Fruit fly (Drosophila melanogaster) whole organism, embryonic: ENCODE results near the gene Sfp38D.

Experiments
- Ada2b ChIP-seq: fragments of 200-800 bp; sonication (Bioruptor generic); IDR thresholded peaks from 2 replicates; pipeline ENCODE4 v1.3.6; 2022; ENCODE audit warnings: missing biosample characterization, missing genetic modification characterization
- C15 ChIP-seq: fragments of 200-800 bp; sonication (Bioruptor generic); IDR thresholded peaks from 3 replicates; pipeline ENCODE4 v1.3.6; 2022; ENCODE audit warnings: missing biosample characterization, missing genetic modification characterization
- CG14667 ChIP-seq: fragments of 200-800 bp; sonication (Bioruptor generic); IDR thresholded peaks from 2 replicates; pipeline ENCODE4 v1.3.6; 2022; ENCODE audit warnings: missing biosample characterization, missing genetic modification characterization
- CG15269 ChIP-seq: fragments of 200-800 bp; sonication (Bioruptor generic); optimal IDR thresholded peaks from 2 replicates; lab custom pipeline; 2018; ENCODE audit warnings: missing biosample characterization, mild to moderate bottlenecking, missing genetic modification characterization, moderate library complexity
- CG16813 ChIP-seq: fragments of 200-800 bp; sonication (Bioruptor generic); IDR thresholded peaks from 3 replicates; pipeline ENCODE4 v1.3.6; 2022; ENCODE audit warnings: missing biosample characterization, missing genetic modification characterization; ENCODE audit not compliant: partially characterized antibody
- CG17186 ChIP-seq: fragments of 200-800 bp; sonication (Bioruptor generic); optimal IDR thresholded peaks from 3 replicates; lab custom pipeline; 2017; ENCODE audit warnings: missing biosample characterization, missing genetic modification reagents, missing genetic modification characterization
- CG17361 ChIP-seq: fragments of 200-800 bp; sonication (Bioruptor generic); IDR thresholded peaks from 3 replicates; pipeline ENCODE4 v1.3.6; 2022; ENCODE audit warnings: missing biosample characterization, missing genetic modification characterization
- CG17612 ChIP-seq: fragments of 200-800 bp; sonication (Bioruptor generic); IDR thresholded peaks from 2 replicates; pipeline ENCODE4 v1.3.6; 2022; ENCODE audit warnings: missing biosample characterization, missing genetic modification characterization
- CG2116 ChIP-seq: fragments of 200-800 bp; sonication (Bioruptor generic); optimal IDR thresholded peaks from 3 replicates; lab custom pipeline; 2018; ENCODE audit warnings: missing biosample characterization, mild to moderate bottlenecking, missing genetic modification characterization
- CG33557 ChIP-seq: fragments of 200-800 bp; sonication (Bioruptor generic); optimal IDR thresholded peaks from 2 replicates; lab custom pipeline; 2019; ENCODE audit warnings: missing biosample characterization, mild to moderate bottlenecking, missing genetic modification characterization, moderate library complexity
- CG34224 ChIP-seq: fragments of 200-800 bp; sonication (Bioruptor generic); IDR thresholded peaks from 3 replicates; pipeline ENCODE4 v1.3.6; 2022; ENCODE audit warnings: missing biosample characterization, missing genetic modification characterization; ENCODE audit not compliant: partially characterized antibody
- CG3847 ChIP-seq: fragments of 200-800 bp; sonication (Bioruptor generic); IDR thresholded peaks from 2 replicates; pipeline ENCODE4 v1.3.6; 2022; ENCODE audit warnings: missing biosample characterization, missing genetic modification characterization
- CG6683 ChIP-seq: fragments of 200-800 bp; sonication (Bioruptor generic); optimal IDR thresholded peaks from 2 replicates; lab custom pipeline; 2017; ENCODE audit warnings: missing biosample characterization, mild to moderate bottlenecking, missing genetic modification characterization, missing genetic modification reagents
- CG6765 ChIP-seq: fragments of 200-800 bp; sonication (Bioruptor generic); optimal IDR thresholded peaks from 3 replicates; lab custom pipeline; 2017; ENCODE audit warnings: missing biosample characterization, mild to moderate bottlenecking, missing genetic modification characterization
- CG7357 ChIP-seq: fragments of 200-800 bp; sonication (Bioruptor generic); IDR thresholded peaks from 3 replicates; pipeline ENCODE4 v1.3.6; 2022; ENCODE audit warnings: missing biosample characterization, missing genetic modification characterization
- CG8281 ChIP-seq: fragments of 200-800 bp; sonication (Bioruptor generic); optimal IDR thresholded peaks from 2 replicates; lab custom pipeline; 2018; ENCODE audit warnings: missing biosample characterization, mild to moderate bottlenecking, missing genetic modification characterization, moderate library complexity
- CG9797 ChIP-seq: fragments of 200-800 bp; sonication (Bioruptor generic); optimal IDR thresholded peaks from 3 replicates; lab custom pipeline; 2018; ENCODE audit warnings: missing biosample characterization, mild to moderate bottlenecking, missing genetic modification characterization
- CHES-1-like ChIP-seq: fragments of 200-800 bp; sonication (Bioruptor generic); optimal IDR thresholded peaks from 2 replicates; lab custom pipeline; 2016; ENCODE audit warnings: missing biosample characterization, missing genetic modification characterization
- CTCF ChIP-seq: fragments of 200-800 bp; sonication (Bioruptor generic); optimal IDR thresholded peaks from 2 replicates; lab custom pipeline; 2017; ENCODE audit warnings: missing biosample characterization, mild to moderate bottlenecking, missing genetic modification characterization, moderate library complexity
- CoRest ChIP-seq: fragments of 200-800 bp; sonication (Bioruptor generic); optimal IDR thresholded peaks from 3 replicates; lab custom pipeline; 2018; ENCODE audit warnings: missing biosample characterization, mild to moderate bottlenecking, missing genetic modification characterization, moderate library complexity
- Gug ChIP-seq: fragments of 200-800 bp; sonication (Bioruptor generic); IDR thresholded peaks from 4 replicates; pipeline ENCODE4 v1.3.6; 2022; ENCODE audit warnings: missing biosample characterization, missing genetic modification characterization
- HHEX ChIP-seq: fragments of 200-800 bp; sonication (Bioruptor generic); optimal IDR thresholded peaks from 3 replicates; lab custom pipeline; 2017; ENCODE audit warnings: missing biosample characterization, mild to moderate bottlenecking, missing genetic modification characterization, missing genetic modification reagents
- HLHmδ ChIP-seq: fragments of 200-800 bp; sonication (Bioruptor generic); optimal IDR thresholded peaks from 2 replicates; lab custom pipeline; 2018; ENCODE audit warnings: missing biosample characterization, mild to moderate bottlenecking, missing genetic modification characterization, moderate library complexity
- Hr3 ChIP-seq: fragments of 200-800 bp; sonication (Bioruptor generic); optimal IDR thresholded peaks from 3 replicates; lab custom pipeline; 2016; ENCODE audit warnings: missing biosample characterization, missing genetic modification characterization
- Myb ChIP-seq: fragments of 200-800 bp; sonication (Bioruptor generic); optimal IDR thresholded peaks from 2 replicates; lab custom pipeline; 2016; ENCODE audit warnings: missing biosample characterization, missing genetic modification characterization
- NC2β ChIP-seq: fragments of 200-800 bp; sonication (Bioruptor generic); optimal IDR thresholded peaks from 2 replicates; lab custom pipeline; 2016; ENCODE audit warnings: missing biosample characterization, missing genetic modification characterization
- Neu2 ChIP-seq: fragments of 200-800 bp; sonication (Bioruptor generic); optimal IDR thresholded peaks from 3 replicates; lab custom pipeline; 2016; ENCODE audit warnings: missing biosample characterization, missing genetic modification characterization, borderline replicate concordance
- Optix ChIP-seq: fragments of 200-800 bp; sonication (Bioruptor generic); IDR thresholded peaks from 3 replicates; pipeline ENCODE4 v1.3.6; 2022; ENCODE audit warnings: missing biosample characterization, missing genetic modification characterization
- Poxn ChIP-seq: fragments of 200-800 bp; sonication (Bioruptor generic); IDR thresholded peaks from 2 replicates; pipeline ENCODE4 v1.3.6; 2022; ENCODE audit warnings: missing biosample characterization, missing genetic modification characterization
- Ravus ChIP-seq: fragments of 200-800 bp; sonication (Bioruptor generic); IDR thresholded peaks from 2 replicates; pipeline ENCODE4 v1.3.6; 2022; ENCODE audit warnings: missing biosample characterization, missing genetic modification characterization
- Rx ChIP-seq: fragments of 200-800 bp; sonication (Bioruptor generic); IDR thresholded peaks from 2 replicates; pipeline ENCODE4 v1.3.6; 2022; ENCODE audit warnings: missing biosample characterization, missing genetic modification characterization
- bowl ChIP-seq: fragments of 200-800 bp; sonication (Bioruptor generic); IDR thresholded peaks from 2 replicates; pipeline ENCODE4 v1.3.6; 2022; ENCODE audit warnings: missing biosample characterization, missing genetic modification characterization
- da ChIP-seq: fragments of 200-800 bp; sonication (Bioruptor generic); optimal IDR thresholded peaks from 2 replicates; lab custom pipeline; 2016; ENCODE audit warnings: missing biosample characterization, missing genetic modification characterization
- eve ChIP-seq, 2 experiments: fragments of >200 bp; optimal IDR thresholded peaks; 2 replicates each; lab custom pipeline; 2017; ENCODE audit warnings: missing biosample characterization in 2 of 2, missing genetic modification characterization in 2 of 2
- eyg ChIP-seq: fragments of 200-800 bp; sonication (Bioruptor generic); optimal IDR thresholded peaks from 3 replicates; lab custom pipeline; 2016; ENCODE audit warnings: missing biosample characterization, missing genetic modification characterization
- ind ChIP-seq: fragments of 200-800 bp; sonication (Bioruptor generic); optimal IDR thresholded peaks from 3 replicates; lab custom pipeline; 2016; ENCODE audit warnings: missing biosample characterization, missing genetic modification characterization
- klu ChIP-seq: fragments of 200-800 bp; sonication (Bioruptor generic); IDR thresholded peaks from 2 replicates; pipeline ENCODE4 v1.3.6; 2022; ENCODE audit warnings: missing biosample characterization, missing genetic modification characterization
- mam ChIP-seq: fragments of 200-800 bp; sonication (Bioruptor generic); optimal IDR thresholded peaks from 3 replicates; lab custom pipeline; 2016; ENCODE audit warnings: missing biosample characterization, missing genetic modification characterization
- nom ChIP-seq: fragments of 200-800 bp; sonication (Bioruptor generic); optimal IDR thresholded peaks from 2 replicates; lab custom pipeline; 2017; ENCODE audit warnings: missing biosample characterization, missing genetic modification characterization, mild to moderate bottlenecking, moderate library complexity, missing genetic modification reagents
- pzg ChIP-seq: fragments of 200-800 bp; sonication (Bioruptor generic); optimal IDR thresholded peaks from 3 replicates; lab custom pipeline; 2018; ENCODE audit warnings: missing biosample characterization, mild to moderate bottlenecking, missing genetic modification characterization, moderate library complexity
- ranshi ChIP-seq: fragments of 200-800 bp; sonication (Bioruptor generic); IDR thresholded peaks from 2 replicates; pipeline ENCODE4 v1.3.6; 2022; ENCODE audit warnings: missing biosample characterization, missing genetic modification characterization
- rib ChIP-seq: fragments of 200-800 bp; sonication (Bioruptor generic); IDR thresholded peaks from 2 replicates; pipeline ENCODE4 v1.3.6; 2022; ENCODE audit warnings: missing biosample characterization, missing genetic modification characterization
- row ChIP-seq: fragments of 200-800 bp; sonication (Bioruptor generic); IDR thresholded peaks from 3 replicates; pipeline ENCODE4 v1.3.6; 2022; ENCODE audit warnings: missing biosample characterization, missing genetic modification characterization
- run ChIP-seq: fragments of 200-800 bp; sonication (Bioruptor generic); optimal IDR thresholded peaks from 3 replicates; lab custom pipeline; 2018; ENCODE audit warnings: missing biosample characterization, mild to moderate bottlenecking, missing genetic modification characterization
- schlank ChIP-seq: fragments of 200-800 bp; sonication (Bioruptor generic); optimal IDR thresholded peaks from 2 replicates; lab custom pipeline; 2018; ENCODE audit warnings: missing biosample characterization, mild to moderate bottlenecking, missing genetic modification characterization
- sima ChIP-seq: fragments of 200-800 bp; sonication (Bioruptor generic); optimal IDR thresholded peaks from 2 replicates; lab custom pipeline; 2016; ENCODE audit warnings: missing biosample characterization, missing genetic modification characterization
- unc-4 ChIP-seq: fragments of 200-800 bp; sonication (Bioruptor generic); IDR thresholded peaks from 2 replicates; pipeline ENCODE4 v1.3.6; 2022; ENCODE audit warnings: missing biosample characterization, missing genetic modification characterization; ENCODE audit not compliant: partially characterized antibody
- vnd ChIP-seq: fragments of 200-800 bp; sonication (Bioruptor generic); IDR thresholded peaks from 3 replicates; pipeline ENCODE4 v1.3.6; 2022; ENCODE audit warnings: missing biosample characterization, missing genetic modification characterization; ENCODE audit not compliant: partially characterized antibody
- wdn ChIP-seq: fragments of 200-800 bp; sonication (Bioruptor generic); IDR thresholded peaks from 2 replicates; pipeline ENCODE4 v1.3.6; 2022; ENCODE audit warnings: missing biosample characterization, missing genetic modification characterization
- zen ChIP-seq: fragments of 200-800 bp; sonication (Bioruptor generic); optimal IDR thresholded peaks from 3 replicates; lab custom pipeline; 2018; ENCODE audit warnings: missing biosample characterization, mild to moderate bottlenecking, missing genetic modification characterization, moderate library complexity

Gene Sfp38D

DNA sequence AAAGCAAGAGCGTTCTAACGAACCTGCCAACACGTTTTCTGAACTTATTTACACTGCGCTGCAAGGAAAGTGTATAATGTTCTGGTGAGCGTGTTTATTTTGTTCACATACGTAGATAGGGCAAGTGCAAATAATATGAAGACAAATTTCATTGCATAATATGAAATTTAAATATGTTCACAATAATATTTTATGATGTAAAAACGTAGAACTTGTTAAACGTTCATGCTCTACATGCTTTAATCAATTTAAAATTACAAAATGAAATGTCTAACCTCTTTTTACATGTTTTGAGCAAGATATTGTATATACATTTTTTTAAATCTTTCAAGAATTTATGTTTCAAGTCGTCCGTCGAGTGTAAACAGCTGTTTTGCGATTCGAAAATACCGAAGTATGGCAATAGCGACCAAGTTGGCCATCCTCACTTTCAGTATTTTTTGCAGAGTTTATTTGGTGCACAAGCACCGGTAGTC, 4.7 kb downstream of the Sfp38D start, which contains the start of the genes phr6-4 and CG2608 (continued):
- TF ChIP-seq vnd (GFP tag; lab: Robert Waterston, UW) (no peak), run (tag; lab: Kevin White, UChicago) (peak; percentile 88), Ravus (GFP tag; lab: Robert Waterston, UW) (peak; percentile 66), Gug (GFP tag; lab: Robert Waterston, UW) (peak; percentile 85), ranshi (peak; percentile 84), mam (GFP tag; lab: Kevin White, UChicago) (peak; percentile 91), CG7357 (GFP tag; lab: Robert Waterston, UW) (peak; percentile 82), wdn (GFP tag; lab: Robert Waterston, UW) (peak; percentile 87), Neu2 (GFP tag; lab: Kevin White, UChicago) (no peak), pzg (GFP tag; lab: Kevin White, UChicago) (peak; percentile 37), Myb (GFP tag; lab: Kevin White, UChicago) (peak; percentile 72), zen (tag; lab: Kevin White, UChicago) (peak; percentile 80), C15 (GFP tag; lab: Robert Waterston, UW) (peak; percentile 69; the same call in 1 of the 3 replicates), CG34224 (GFP tag; lab: Robert Waterston, UW) (no peak), CG3847 (GFP tag; lab: Robert Waterston, UW) (peak; percentile 89), CG6765 (peak; percentile 85), da (GFP tag; lab: Kevin White, UChicago) (peak; percentile 71), schlank (tag; lab: Kevin White, UChicago) (peak; percentile 71), eyg (peak; percentile 66), CG8281 (tag; lab: Kevin White, UChicago) (peak; percentile 80), ind (GFP tag; lab: Kevin White, UChicago) (peak; percentile 93), CHES-1-like (GFP tag; lab: Kevin White, UChicago) (peak; percentile 83), CG9797 (GFP tag; lab: Kevin White, UChicago) (peak; percentile 63), CG2116 (GFP tag; lab: Kevin White, UChicago) (peak; percentile 77), rib (GFP tag; lab: Robert Waterston, UW) (peak; percentile 26; the same call in 1 of the 2 replicates), klu (GFP tag; lab: Robert Waterston, UW) (peak; percentile 58; the same call in 1 of the 2 replicates), CG33557 (GFP tag; lab: Kevin White, UChicago) (peak; percentile 93), CoRest (tag; lab: Kevin White, UChicago) (peak; percentile 97), CG15269 (peak; percentile 94), Poxn (GFP tag; lab: Robert Waterston, UW) (peak; percentile 65; the same call in 1 of the 2 replicates), CG17361 (GFP tag; lab: Robert Waterston, UW) (peak; percentile 97), CG17186 (GFP tag; lab: Kevin White, UChicago) (peak; percentile 44), CG17612 (GFP tag; lab: Robert Waterston, UW) (peak; percentile 63; the same call in 1 of the 2 replicates), eve (GFP tag; optimal IDR thresholded peaks at IDR 0.05; lab: Kevin White, UChicago) (no peak), HLHmδ (GFP tag; lab: Kevin White, UChicago) (no peak), CTCF (peak; percentile 51), CG6683 (peak; percentile 84), row (peak; percentile 94), bowl (GFP tag; lab: Robert Waterston, UW) (peak; percentile 60; the same call in 1 of the 2 replicates), unc-4 (no peak), Rx (GFP tag; lab: Robert Waterston, UW) (peak; percentile 58; the same call in 1 of the 2 replicates), nom (GFP tag; lab: Kevin White, UChicago) (peak; percentile 86), Optix (GFP tag; lab: Robert Waterston, UW) (peak; percentile 60; the same call in 1 of the 3 replicates), CG14667 (peak; percentile 76), Hr3 (GFP tag; lab: Kevin White, UChicago) (peak; percentile 92), sima (GFP tag; lab: Kevin White, UChicago) (peak; percentile 24), HHEX (GFP tag; lab: Kevin White, UChicago) (peak; percentile 89), CG16813 (GFP tag; lab: Robert Waterston, UW) (no peak), Ada2b (peak; percentile 81), NC2β (GFP tag; lab: Kevin White, UChicago) (peak; percentile 85)
